Worm (Caenorhabditis elegans) whole organism, early embryonic: ENCODE measurements around the gene W06A7.2.

Source experiments
- B0310.2 ChIP-seq: sonication (generic microtip); optimal IDR thresholded peaks from 2 replicates; lab custom pipeline; 2016; ENCODE audit warnings: mild to moderate bottlenecking, missing genetic modification characterization, missing compliant biosample characterization
- F13C5.2 ChIP-seq: sonication (generic microtip); optimal IDR thresholded peaks from 2 replicates; lab custom pipeline; 2017; ENCODE audit warnings: mild to moderate bottlenecking, missing genetic modification characterization, inconsistent platforms, missing compliant biosample characterization
- aly-1 ChIP-seq: sonication (generic microtip); optimal IDR thresholded peaks from 2 replicates; lab custom pipeline; 2016; ENCODE audit warnings: missing genetic modification characterization, missing compliant biosample characterization
- ama-1 ChIP-seq: fragments of 150-350 bp; optimal IDR thresholded peaks from 2 replicates; lab custom pipeline; 2014
- ceh-13 ChIP-seq: fragments of 200-800 bp; sonication (Bioruptor generic); optimal IDR thresholded peaks from 2 replicates; lab custom pipeline; 2018; ENCODE audit warnings: mild to moderate bottlenecking, missing genetic modification characterization, missing compliant biosample characterization
- ceh-36 ChIP-seq: sonication (generic microtip); optimal IDR thresholded peaks from 2 replicates; lab custom pipeline; 2016; ENCODE audit warnings: missing genetic modification characterization, inconsistent platforms, missing compliant biosample characterization
- ets-7 ChIP-seq: sonication (generic microtip); optimal IDR thresholded peaks from 2 replicates; lab custom pipeline; 2016; ENCODE audit warnings: missing genotype, missing genetic modification characterization, missing compliant biosample characterization
- flt-1 ChIP-seq: fragments of 200-800 bp; sonication (Bioruptor generic); IDR thresholded peaks from 2 replicates; pipeline ENCODE4 v1.3.6; 2022; ENCODE audit warnings: missing genetic modification characterization, missing compliant biosample characterization
- hmbx-1 ChIP-seq: sonication (generic microtip); optimal IDR thresholded peaks from 2 replicates; lab custom pipeline; 2016; ENCODE audit warnings: mild to moderate bottlenecking, missing genetic modification characterization, missing compliant biosample characterization
- hmg-4 ChIP-seq: fragments of 200-800 bp; sonication (Bioruptor generic); optimal IDR thresholded peaks from 2 replicates; lab custom pipeline; 2018; ENCODE audit warnings: mild to moderate bottlenecking, missing genetic modification characterization, missing compliant biosample characterization
- hnd-1 ChIP-seq: sonication (generic microtip); optimal IDR thresholded peaks from 2 replicates; lab custom pipeline; 2016; ENCODE audit warnings: missing genetic modification characterization, missing compliant biosample characterization
- pes-1 ChIP-seq: fragments of 200-800 bp; sonication (Bioruptor generic); IDR thresholded peaks from 2 replicates; pipeline ENCODE4 v1.3.6; 2022; ENCODE audit warnings: missing genetic modification reagents, missing genetic modification characterization, missing compliant biosample characterization
- scrt-1 ChIP-seq: fragments of 200-800 bp; sonication (Bioruptor generic); IDR thresholded peaks from 2 replicates; pipeline ENCODE4 v1.3.6; 2022; ENCODE audit warnings: missing genetic modification characterization, missing compliant biosample characterization
- sea-1 ChIP-seq: fragments of 200-800 bp; sonication (Bioruptor generic); conservative IDR thresholded peaks from 2 replicates; pipeline ENCODE4 v1.3.6; 2022; ENCODE audit warnings: missing genetic modification characterization, missing compliant biosample characterization
- tbx-11 ChIP-seq: fragments of 200-800 bp; sonication (Bioruptor generic); IDR thresholded peaks from 2 replicates; pipeline ENCODE4 v1.3.6; 2022; ENCODE audit warnings: missing genetic modification characterization, missing compliant biosample characterization
- tbx-37 ChIP-seq: fragments of 200-800 bp; sonication (Bioruptor generic); conservative IDR thresholded peaks from 2 replicates; pipeline ENCODE4 v1.3.6; 2022; ENCODE audit warnings: missing genetic modification reagents, missing genetic modification characterization, missing compliant biosample characterization
- tra-4 ChIP-seq: sonication (generic microtip); optimal IDR thresholded peaks from 2 replicates; lab custom pipeline; 2017; ENCODE audit warnings: missing genetic modification characterization, missing compliant biosample characterization

The W06A7.2 gene

ce11 chrV:14821553-14821952 is at the start of gene W06A7.2:
W06A7.2 (plus strand) TSS chrV:14821853.
- no peak for TF ChIP-seq tbx-37
- TF ChIP-seq ama-1 (lab: Kevin White, UChicago), result no peak
- no peak for TF ChIP-seq aly-1 (tag; lab: Kevin White, UChicago)
- TF ChIP-seq hmg-4 (GFP tag; lab: Kevin White, UChicago), result no peak

ce11 chrV:14773048-14773447 is 48.6 kb upstream of the W06A7.2 start, which contains the start of gene haf-7:
haf-7 (plus strand) TSS chrV:14773258.
- TF ChIP-seq ama-1 (lab: Kevin White, UChicago) (no peak), pes-1 (GFP tag; lab: Robert Waterston, UW) (no peak), ets-7 (tag; lab: Kevin White, UChicago) (no peak), F13C5.2 (tag; lab: Kevin White, UChicago) (no peak), tra-4 (no peak), hmbx-1 (tag; lab: Kevin White, UChicago) (no peak), ceh-36 (no peak), sea-1 (GFP tag; lab: Robert Waterston, UW) (no peak), B0310.2 (tag; lab: Kevin White, UChicago) (no peak), scrt-1 (GFP tag; lab: Robert Waterston, UW) (no peak), hnd-1 (tag; lab: Kevin White, UChicago) (no peak), hmg-4 (GFP tag; lab: Kevin White, UChicago) (no peak)

- TF ChIP-seq hmg-4 (GFP tag; lab: Kevin White, UChicago) (no peak), tbx-11 (GFP tag; lab: Robert Waterston, UW) (no peak), hmbx-1 (tag; lab: Kevin White, UChicago) (no peak), scrt-1 (GFP tag; lab: Robert Waterston, UW) (no peak), ama-1 (lab: Kevin White, UChicago) (no peak), pes-1 (GFP tag; lab: Robert Waterston, UW) (no peak), ceh-36 (no peak), ceh-13 (GFP tag; lab: Kevin White, UChicago) (no peak), aly-1 (tag; lab: Kevin White, UChicago) (no peak), ets-7 (tag; lab: Kevin White, UChicago) (no peak), B0310.2 (tag; lab: Kevin White, UChicago) (no peak), tra-4 (no peak), flt-1 (GFP tag; lab: Robert Waterston, UW) (no peak), sea-1 (GFP tag; lab: Robert Waterston, UW) (no peak), F13C5.2 (tag; lab: Kevin White, UChicago) (no peak), tbx-37 (no peak), hnd-1 (tag; lab: Kevin White, UChicago) (no peak)
Observed at ce11 chrV:14779644-14780043, 42.0 kb upstream of the W06A7.2 start, which contains the start of the genes scrm-7 and Y50E8A.10. scrm-7 (minus strand) TSS chrV:14779744. Y50E8A.10 (plus strand) TSS chrV:14779996.

- no peak for TF ChIP-seq tbx-11 (GFP tag; lab: Robert Waterston, UW)
- no peak for TF ChIP-seq hmg-4 (GFP tag; lab: Kevin White, UChicago)
- no peak for TF ChIP-seq ets-7 (tag; lab: Kevin White, UChicago)
- no peak for TF ChIP-seq B0310.2 (tag; lab: Kevin White, UChicago)
- no peak for TF ChIP-seq pes-1 (GFP tag; lab: Robert Waterston, UW)
- no peak for TF ChIP-seq aly-1 (tag; lab: Kevin White, UChicago)
- no peak for TF ChIP-seq ceh-36
- TF ChIP-seq ama-1 (lab: Kevin White, UChicago), result no peak
- no peak for TF ChIP-seq sea-1 (GFP tag; lab: Robert Waterston, UW)
- TF ChIP-seq tbx-37, result no peak
- TF ChIP-seq hmbx-1 (tag; lab: Kevin White, UChicago), result no peak
- no peak for TF ChIP-seq hnd-1 (tag; lab: Kevin White, UChicago)
- TF ChIP-seq scrt-1 (GFP tag; lab: Robert Waterston, UW), result no peak
- TF ChIP-seq tra-4, result no peak
- TF ChIP-seq flt-1 (GFP tag; lab: Robert Waterston, UW), result no peak
Observed at ce11 chrV:14781130-14781529, 40.5 kb upstream of the W06A7.2 start, which contains the start of gene Y50E8A.11. Y50E8A.11 (plus strand) TSS chrV:14781430.

- TF ChIP-seq hmg-4 (GFP tag; lab: Kevin White, UChicago) (no peak), pes-1 (GFP tag; lab: Robert Waterston, UW) (no peak), ceh-36 (no peak), tbx-11 (GFP tag; lab: Robert Waterston, UW) (no peak), ets-7 (tag; lab: Kevin White, UChicago) (no peak), scrt-1 (GFP tag; lab: Robert Waterston, UW) (no peak)
Observed at ce11 chrV:14784160-14784774, 37.4 kb upstream of the W06A7.2 start, which contains the start of gene Y50E8A.12. Y50E8A.12 (minus strand) TSS chrV:14784210.

- TF ChIP-seq F13C5.2 (tag; lab: Kevin White, UChicago), result no peak
- TF ChIP-seq flt-1 (GFP tag; lab: Robert Waterston, UW), result no peak
- no peak for TF ChIP-seq hmg-4 (GFP tag; lab: Kevin White, UChicago)
- TF ChIP-seq tbx-37, result no peak
- TF ChIP-seq aly-1 (tag; lab: Kevin White, UChicago), result no peak
- no peak for TF ChIP-seq ceh-13 (GFP tag; lab: Kevin White, UChicago)
- no peak for TF ChIP-seq hmbx-1 (tag; lab: Kevin White, UChicago)
- TF ChIP-seq pes-1 (GFP tag; lab: Robert Waterston, UW), result no peak
- TF ChIP-seq ets-7 (tag; lab: Kevin White, UChicago), result no peak
- no peak for TF ChIP-seq hnd-1 (tag; lab: Kevin White, UChicago)
- no peak for TF ChIP-seq B0310.2 (tag; lab: Kevin White, UChicago)
- TF ChIP-seq tbx-11 (GFP tag; lab: Robert Waterston, UW), result no peak
- TF ChIP-seq scrt-1 (GFP tag; lab: Robert Waterston, UW), result no peak
- no peak for TF ChIP-seq ama-1 (lab: Kevin White, UChicago)
Observed at ce11 chrV:14784787-14785186, 36.9 kb upstream of the W06A7.2 start.

ce11 chrV:14788462-14788861 is 33.2 kb upstream of the W06A7.2 start:
- TF ChIP-seq flt-1 (GFP tag; lab: Robert Waterston, UW) (no peak), F13C5.2 (tag; lab: Kevin White, UChicago) (no peak), hmbx-1 (tag; lab: Kevin White, UChicago) (no peak), aly-1 (tag; lab: Kevin White, UChicago) (no peak), B0310.2 (tag; lab: Kevin White, UChicago) (no peak), hnd-1 (tag; lab: Kevin White, UChicago) (no peak), tbx-37 (no peak), ets-7 (tag; lab: Kevin White, UChicago) (no peak)
